Worm (Caenorhabditis elegans): ENCODE results near the gene col-116.

DNA sequence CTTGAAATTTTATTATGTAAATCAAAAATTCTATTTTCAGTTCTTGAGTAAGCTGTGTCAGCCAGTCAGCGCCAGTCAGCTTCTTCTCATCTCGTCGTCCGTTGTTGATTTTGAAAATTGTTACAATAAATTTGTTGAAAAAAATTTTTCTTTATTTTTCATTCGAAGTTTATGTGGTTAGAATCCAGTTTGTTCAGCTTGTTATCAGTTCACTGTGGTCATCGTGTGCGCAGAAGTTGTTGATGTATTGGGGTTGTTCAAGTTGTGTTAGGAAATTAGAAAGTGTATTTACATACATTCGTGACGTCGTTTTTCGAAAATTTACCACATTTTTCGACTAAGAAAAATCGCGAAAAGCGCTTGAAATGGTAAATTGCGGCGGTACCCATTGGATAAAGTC, 42.1 kb downstream of the col-116 start:
- TF ChIP-seq rnt-1 (tag; optimal IDR thresholded peaks at IDR 0.05) (no peak), tbx-2 (tag; optimal IDR thresholded peaks at IDR 0.05) (no peak)
